Worm (Caenorhabditis elegans): Measurements from ENCODE around the gene sur-7.

ce11 chrX:16409220-16409619, 32.8 kb downstream of the sur-7 start:
- no peak for TF ChIP-seq ceh-45 (GFP tag; IDR thresholded peaks at IDR 0.05)
- TF ChIP-seq hlh-8 (tag; optimal IDR thresholded peaks at IDR 0.05): no peak
- no peak for TF ChIP-seq C08G9.2 (tag; optimal IDR thresholded peaks at IDR 0.05)
- no peak for TF ChIP-seq Y22D7AL.16 (tag; optimal IDR thresholded peaks at IDR 0.05)
- TF ChIP-seq ceh-30 (tag; optimal IDR thresholded peaks at IDR 0.05): no peak
- no peak for TF ChIP-seq tbx-2 (tag; optimal IDR thresholded peaks at IDR 0.05)
- TF ChIP-seq hlh-6 (tag; optimal IDR thresholded peaks at IDR 0.05): no peak
- no peak for TF ChIP-seq unc-86 (tag; optimal IDR thresholded peaks at IDR 0.05)

All from whole organism, late embryonic.